Worm (Caenorhabditis elegans) whole organism, young adult: ENCODE results near the gene W02G9.4.

ENCODE experiments used
- Y53G8AR.9 ChIP-seq: fragments of 200-800 bp; sonication (Bioruptor generic); conservative IDR thresholded peaks from 2 replicates; pipeline ENCODE4 v1.3.6; 2022; ENCODE audit warnings: missing genetic modification reagents, missing genetic modification characterization, missing compliant biosample characterization
- akir-1 ChIP-seq: fragments of 200-800 bp; sonication (Bioruptor generic); optimal IDR thresholded peaks from 2 replicates; lab custom pipeline; 2018; ENCODE audit warnings: mild to moderate bottlenecking, missing genetic modification characterization, moderate library complexity, missing compliant biosample characterization
- aptf-3 ChIP-seq: fragments of 200-800 bp; sonication (Bioruptor generic); IDR thresholded peaks from 2 replicates; pipeline ENCODE4 v1.3.6; 2022; ENCODE audit warnings: missing genetic modification characterization, missing compliant biosample characterization
- cebp-1 ChIP-seq, 2 experiments: fragments of 200-800 bp in 1 of 2; sonication (Bioruptor generic) in 1 of 2; sonication (generic microtip) in 1 of 2; IDR thresholded peaks in 1 of 2; optimal IDR thresholded peaks in 1 of 2; 2 replicates each; pipeline versions ENCODE4 v1.3.6 to Lab custom; 2017 to 2022; ENCODE audit warnings: missing compliant biosample characterization in 2 of 2, missing genetic modification characterization in 2 of 2, mild to moderate bottlenecking in 1 of 2, missing genetic modification reagents in 1 of 2, moderate library complexity in 1 of 2
- die-1 ChIP-seq: sonication (generic microtip); optimal IDR thresholded peaks from 2 replicates; lab custom pipeline; 2016; ENCODE audit warnings: missing genotype, mild to moderate bottlenecking, missing genetic modification characterization, missing compliant biosample characterization
- dox-1 ChIP-seq: fragments of 200-800 bp; sonication (Bioruptor generic); IDR thresholded peaks from 2 replicates; pipeline ENCODE4 v1.3.6; 2022; ENCODE audit warnings: missing genetic modification reagents, missing genetic modification characterization, missing compliant biosample characterization
- fkh-3 ChIP-seq: sonication (generic microtip); optimal IDR thresholded peaks from 2 replicates; lab custom pipeline; 2016; ENCODE audit warnings: mild to moderate bottlenecking, missing genetic modification characterization, missing compliant biosample characterization
- gei-17 ChIP-seq: fragments of 200-800 bp; sonication (Bioruptor generic); optimal IDR thresholded peaks from 2 replicates; lab custom pipeline; 2018; ENCODE audit warnings: mild to moderate bottlenecking, missing genetic modification characterization, missing compliant biosample characterization
- madf-6 ChIP-seq: fragments of 200-800 bp; sonication (Bioruptor generic); IDR thresholded peaks from 2 replicates; pipeline ENCODE4 v1.3.6; 2022; ENCODE audit warnings: missing genetic modification reagents, missing genetic modification characterization, missing compliant biosample characterization
- mel-28 ChIP-seq: sonication (generic microtip); optimal IDR thresholded peaks from 2 replicates; lab custom pipeline; 2016; ENCODE audit warnings: borderline replicate concordance, mild to moderate bottlenecking, missing genetic modification characterization, missing compliant biosample characterization
- nfya-1 ChIP-seq: sonication (generic microtip); optimal IDR thresholded peaks from 2 replicates; lab custom pipeline; 2017; ENCODE audit warnings: antibody characterized with exemption, missing compliant biosample characterization, missing genetic modification characterization, borderline replicate concordance; ENCODE audit not compliant: insufficient read depth
- unc-130 ChIP-seq: sonication (generic microtip); optimal IDR thresholded peaks from 2 replicates; lab custom pipeline; 2016; ENCODE audit warnings: missing genetic modification reagents, missing genetic modification characterization, missing compliant biosample characterization
- unc-62 ChIP-seq: fragments of 150-350 bp; optimal IDR thresholded peaks from 2 replicates; lab custom pipeline; 2014; ENCODE audit warnings: missing biosample characterization, missing genetic modification reagents, missing genetic modification characterization

- TF ChIP-seq die-1 (tag; lab: Kevin White, UChicago) (no peak), unc-130 (no peak), aptf-3 (GFP tag; lab: Robert Waterston, UW) (no peak), mel-28 (tag; lab: Kevin White, UChicago) (no peak), dox-1 (GFP tag; lab: Robert Waterston, UW) (no peak), madf-6 (GFP tag; lab: Robert Waterston, UW) (no peak), unc-62 (no peak), Y53G8AR.9 (GFP tag; lab: Robert Waterston, UW) (no peak), akir-1 (GFP tag; lab: Kevin White, UChicago) (no peak), fkh-3 (tag; lab: Kevin White, UChicago) (no peak), gei-17 (no peak), cebp-1 (GFP tag; IDR thresholded peaks at IDR 0.05; lab: Robert Waterston, UW) (no peak), cebp-1 (tag; optimal IDR thresholded peaks at IDR 0.05; lab: Kevin White, UChicago) (no peak), nfya-1 (tag; lab: Kevin White, UChicago) (no peak)
Observed at ce11 chrV:2621879-2622278, 44.8 kb upstream of the W02G9.4 start, which contains the start of gene srh-271.
